ENCODE assay signal across 5 worm cellular contexts in genomic region chrII:13788813-13789212, ce11.
TF ChIP-seq lines count a peak whose summit lies in the region.

No protein-coding gene starts in this region.

TF ChIP-seq in whole organism, L1 larva, 84 proteins besides CTCF, POLR2A, EP300 and RAD21 (continues in another document):
- TF ChIP-seq hlh-4 (tag; optimal IDR thresholded peaks at IDR 0.05; lab: Kevin White, UChicago) (no peak), zip-4 (GFP tag; optimal IDR thresholded peaks at IDR 0.05; lab: Kevin White, UChicago) (no peak), xbp-1 (tag; optimal IDR thresholded peaks at IDR 0.05; lab: Kevin White, UChicago) (no peak), snpc-4 (tag; optimal IDR thresholded peaks at IDR 0.05; lab: Kevin White, UChicago) (peak; percentile 63), sptf-1 (tag; optimal IDR thresholded peaks at IDR 0.05; lab: Kevin White, UChicago) (no peak), unc-98 (GFP tag; IDR thresholded peaks at IDR 0.05; lab: Robert Waterston, UW) (no peak), nhr-71 (tag; optimal IDR thresholded peaks at IDR 0.05; lab: Kevin White, UChicago) (peak; percentile 22), alr-1 (tag; optimal IDR thresholded peaks at IDR 0.05; lab: Kevin White, UChicago; ENCODE audit: borderline replicate concordance) (no peak), ceh-8 (GFP tag; optimal IDR thresholded peaks at IDR 0.05; lab: Kevin White, UChicago) (no peak), lin-14 (GFP tag; optimal IDR thresholded peaks at IDR 0.05; lab: Kevin White, UChicago) (peak; percentile 61), jun-1 (tag; optimal IDR thresholded peaks at IDR 0.05; lab: Kevin White, UChicago) (no peak), fkh-4 (tag; optimal IDR thresholded peaks at IDR 0.05; lab: Kevin White, UChicago; ENCODE audit: borderline replicate concordance) (peak; percentile 54), unc-130 (tag; optimal IDR thresholded peaks at IDR 0.05; lab: Kevin White, UChicago) (no peak), unc-30 (tag; optimal IDR thresholded peaks at IDR 0.05; lab: Kevin White, UChicago) (no peak), lsy-2 (tag; optimal IDR thresholded peaks at IDR 0.05; lab: Kevin White, UChicago) (peak in 1 of 2 experiments; percentile 19), pag-3 (tag; optimal IDR thresholded peaks at IDR 0.05; lab: Kevin White, UChicago; ENCODE audit: borderline replicate concordance, insufficient read depth) (no peak), hpl-2 (GFP tag; optimal IDR thresholded peaks at IDR 0.05; lab: Kevin White, UChicago) (no peak), hlh-17 (GFP tag; optimal IDR thresholded peaks at IDR 0.05; lab: Kevin White, UChicago; ENCODE audit: borderline replicate concordance) (no peak)

TF ChIP-seq in whole organism, L2 larva, 48 proteins besides CTCF, POLR2A, EP300 and RAD21:
- no peak for TF ChIP-seq lsy-2 (tag; optimal IDR thresholded peaks at IDR 0.05; lab: Kevin White, UChicago)
- no peak for TF ChIP-seq lin-11 (tag; optimal IDR thresholded peaks at IDR 0.05; lab: Kevin White, UChicago)
- TF ChIP-seq F13H6.1 (tag; optimal IDR thresholded peaks at IDR 0.05; lab: Kevin White, UChicago) = peak; percentile 42
- TF ChIP-seq snpc-4 (tag; optimal IDR thresholded peaks at IDR 0.05; lab: Kevin White, UChicago) = peak; percentile 32
- TF ChIP-seq unc-39 (tag; optimal IDR thresholded peaks at IDR 0.05; lab: Kevin White, UChicago) = no peak
- TF ChIP-seq mab-5 (tag; optimal IDR thresholded peaks at IDR 0.05; lab: Kevin White, UChicago) = no peak

TF ChIP-seq in whole organism, L3 larva, 47 proteins besides CTCF, POLR2A, EP300 and RAD21:
- TF ChIP-seq fkh-10 (GFP tag; optimal IDR thresholded peaks at IDR 0.05; lab: Kevin White, UChicago) (peak; percentile 15), snpc-4 (tag; optimal IDR thresholded peaks at IDR 0.05; lab: Kevin White, UChicago) (peak; percentile 13), nhr-67 (tag; optimal IDR thresholded peaks at IDR 0.05; lab: Kevin White, UChicago) (no peak)
TF ChIP-seq in whole organism, L3 larva: peak in this region for 2.

TF ChIP-seq in whole organism, late embryonic, 69 proteins besides CTCF, POLR2A, EP300 and RAD21:
- no peak for TF ChIP-seq pros-1 (tag; optimal IDR thresholded peaks at IDR 0.05; lab: Kevin White, UChicago)
- TF ChIP-seq hlh-8 (tag; optimal IDR thresholded peaks at IDR 0.05; lab: Kevin White, UChicago) = peak; percentile 40
TF ChIP-seq in whole organism, late embryonic: peak in this region for 1.

TF ChIP-seq in whole organism, young adult, 124 proteins besides CTCF, POLR2A, EP300 and RAD21:
- TF ChIP-seq nhr-120 (GFP tag; IDR thresholded peaks at IDR 0.05; lab: Robert Waterston, UW) (no peak), rcor-1 (GFP tag; IDR thresholded peaks at IDR 0.05; lab: Robert Waterston, UW) (no peak), Y95B8A.8 (GFP tag; IDR thresholded peaks at IDR 0.05; lab: Robert Waterston, UW) (no peak), lir-1 (GFP tag; conservative IDR thresholded peaks at IDR 0.05; lab: Robert Waterston, UW) (no peak), Y53G8AR.9 (GFP tag; conservative IDR thresholded peaks at IDR 0.05; lab: Robert Waterston, UW) (no peak), lag-1 (GFP tag; IDR thresholded peaks at IDR 0.05; lab: Robert Waterston, UW) (no peak), lin-35 (GFP tag; optimal IDR thresholded peaks at IDR 0.05; lab: Kevin White, UChicago) (no peak), ZK185.1 (tag; optimal IDR thresholded peaks at IDR 0.05; lab: Kevin White, UChicago; ENCODE audit: poor library complexity, severe bottlenecking) (no peak), snpc-4 (GFP tag; optimal IDR thresholded peaks at IDR 0.05; lab: Kevin White, UChicago) (no peak), snpc-4 (tag; optimal IDR thresholded peaks at IDR 0.05; lab: Kevin White, UChicago) (peak in 2 of 4 experiments; percentile 5 to 44), ceh-27 (GFP tag; optimal IDR thresholded peaks at IDR 0.05; lab: Kevin White, UChicago) (peak; percentile 44), Y53F4B.3 (GFP tag; IDR thresholded peaks at IDR 0.05; lab: Robert Waterston, UW) (no peak), cebp-2 (GFP tag; IDR thresholded peaks at IDR 0.05; lab: Robert Waterston, UW) (no peak), lin-54 (GFP tag; optimal IDR thresholded peaks at IDR 0.05; lab: Kevin White, UChicago) (no peak), F33H1.4 (GFP tag; IDR thresholded peaks at IDR 0.05; lab: Robert Waterston, UW) (no peak), unc-130 (GFP tag; optimal IDR thresholded peaks at IDR 0.05; lab: Kevin White, UChicago) (no peak), mes-4 (tag; optimal IDR thresholded peaks at IDR 0.05; lab: Kevin White, UChicago) (no peak), lsl-1 (GFP tag; optimal IDR thresholded peaks at IDR 0.05; lab: Kevin White, UChicago) (no peak)
